Worm (Caenorhabditis elegans) whole organism, early embryonic: Measurements from ENCODE around the gene F47B8.8.

Experiments
- B0310.2 ChIP-seq: sonication (generic microtip); optimal IDR thresholded peaks from 2 replicates; lab custom pipeline; 2016; ENCODE audit warnings: mild to moderate bottlenecking, missing genetic modification characterization, missing compliant biosample characterization
- F13C5.2 ChIP-seq: sonication (generic microtip); optimal IDR thresholded peaks from 2 replicates; lab custom pipeline; 2017; ENCODE audit warnings: mild to moderate bottlenecking, missing genetic modification characterization, inconsistent platforms, missing compliant biosample characterization
- aly-1 ChIP-seq: sonication (generic microtip); optimal IDR thresholded peaks from 2 replicates; lab custom pipeline; 2016; ENCODE audit warnings: missing genetic modification characterization, missing compliant biosample characterization
- ama-1 ChIP-seq: fragments of 150-350 bp; optimal IDR thresholded peaks from 2 replicates; lab custom pipeline; 2014
- ceh-13 ChIP-seq: fragments of 200-800 bp; sonication (Bioruptor generic); optimal IDR thresholded peaks from 2 replicates; lab custom pipeline; 2018; ENCODE audit warnings: mild to moderate bottlenecking, missing genetic modification characterization, missing compliant biosample characterization
- ceh-36 ChIP-seq: sonication (generic microtip); optimal IDR thresholded peaks from 2 replicates; lab custom pipeline; 2016; ENCODE audit warnings: missing genetic modification characterization, inconsistent platforms, missing compliant biosample characterization
- ets-7 ChIP-seq: sonication (generic microtip); optimal IDR thresholded peaks from 2 replicates; lab custom pipeline; 2016; ENCODE audit warnings: missing genotype, missing genetic modification characterization, missing compliant biosample characterization
- flt-1 ChIP-seq: fragments of 200-800 bp; sonication (Bioruptor generic); IDR thresholded peaks from 2 replicates; pipeline ENCODE4 v1.3.6; 2022; ENCODE audit warnings: missing genetic modification characterization, missing compliant biosample characterization
- hmbx-1 ChIP-seq: sonication (generic microtip); optimal IDR thresholded peaks from 2 replicates; lab custom pipeline; 2016; ENCODE audit warnings: mild to moderate bottlenecking, missing genetic modification characterization, missing compliant biosample characterization
- hmg-4 ChIP-seq: fragments of 200-800 bp; sonication (Bioruptor generic); optimal IDR thresholded peaks from 2 replicates; lab custom pipeline; 2018; ENCODE audit warnings: mild to moderate bottlenecking, missing genetic modification characterization, missing compliant biosample characterization
- hnd-1 ChIP-seq: sonication (generic microtip); optimal IDR thresholded peaks from 2 replicates; lab custom pipeline; 2016; ENCODE audit warnings: missing genetic modification characterization, missing compliant biosample characterization
- pes-1 ChIP-seq: fragments of 200-800 bp; sonication (Bioruptor generic); IDR thresholded peaks from 2 replicates; pipeline ENCODE4 v1.3.6; 2022; ENCODE audit warnings: missing genetic modification reagents, missing genetic modification characterization, missing compliant biosample characterization
- scrt-1 ChIP-seq: fragments of 200-800 bp; sonication (Bioruptor generic); IDR thresholded peaks from 2 replicates; pipeline ENCODE4 v1.3.6; 2022; ENCODE audit warnings: missing genetic modification characterization, missing compliant biosample characterization
- sea-1 ChIP-seq: fragments of 200-800 bp; sonication (Bioruptor generic); conservative IDR thresholded peaks from 2 replicates; pipeline ENCODE4 v1.3.6; 2022; ENCODE audit warnings: missing genetic modification characterization, missing compliant biosample characterization
- tbx-11 ChIP-seq: fragments of 200-800 bp; sonication (Bioruptor generic); IDR thresholded peaks from 2 replicates; pipeline ENCODE4 v1.3.6; 2022; ENCODE audit warnings: missing genetic modification characterization, missing compliant biosample characterization
- tbx-37 ChIP-seq: fragments of 200-800 bp; sonication (Bioruptor generic); conservative IDR thresholded peaks from 2 replicates; pipeline ENCODE4 v1.3.6; 2022; ENCODE audit warnings: missing genetic modification reagents, missing genetic modification characterization, missing compliant biosample characterization
- tra-4 ChIP-seq: sonication (generic microtip); optimal IDR thresholded peaks from 2 replicates; lab custom pipeline; 2017; ENCODE audit warnings: missing genetic modification characterization, missing compliant biosample characterization

The F47B8.8 gene

DNA sequence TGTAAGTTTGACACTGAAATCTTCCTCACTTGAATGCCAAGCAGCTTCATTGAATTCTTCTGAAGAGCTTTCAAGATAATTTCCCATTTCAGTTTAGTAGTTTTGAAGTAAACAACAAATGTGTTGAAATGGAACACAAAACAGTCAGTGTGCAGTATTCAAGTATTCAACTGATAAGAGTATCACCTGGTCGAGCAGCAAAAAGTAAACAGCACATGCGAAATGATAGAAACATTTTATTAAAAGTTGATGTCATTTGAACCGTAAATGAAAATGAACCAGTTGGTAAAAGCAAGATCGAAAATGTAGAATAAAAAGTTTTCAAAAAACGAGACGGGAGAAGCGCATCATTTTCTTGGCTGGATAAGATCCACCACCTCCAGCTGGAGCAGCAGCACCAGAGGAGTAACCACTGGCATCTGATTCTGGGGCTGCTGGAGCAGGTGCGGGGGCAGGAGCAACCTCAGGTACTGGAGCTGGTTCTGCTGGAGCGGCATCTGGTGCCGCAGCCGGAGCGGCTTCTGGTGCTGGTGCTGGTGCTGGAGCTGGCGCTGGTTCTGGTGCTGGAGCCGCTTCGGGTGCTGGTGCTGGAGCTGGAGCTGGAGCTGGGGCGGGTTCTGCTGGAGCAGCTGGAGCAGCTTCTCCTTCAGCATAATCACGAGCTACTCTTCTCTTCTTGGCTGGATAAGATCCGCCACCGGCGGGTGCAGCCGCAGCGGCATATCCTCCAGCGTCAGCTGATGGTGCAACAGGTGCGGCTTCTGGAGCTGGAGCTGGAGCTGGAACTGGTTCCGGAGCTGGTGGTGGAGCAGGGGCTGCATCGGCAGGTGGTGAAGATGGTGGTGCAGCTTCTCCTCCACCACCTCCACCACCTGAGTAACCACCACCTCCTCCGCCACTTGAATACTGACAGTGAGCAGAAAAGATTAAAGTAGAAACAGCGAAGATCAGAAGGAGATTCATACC is 6.7 kb upstream of the F47B8.8 start, which contains the start of the genes F47B8.4 and F47B8.18:
F47B8.4 (minus strand) TSS at position 172 of the 966 bp plus-strand sequence.
F47B8.18 (minus strand) TSS at position 963 of the 966 bp plus-strand sequence.
- TF ChIP-seq aly-1 (tag; lab: Kevin White, UChicago) (peak; percentile 26), hmg-4 (GFP tag; lab: Kevin White, UChicago) (no peak), B0310.2 (tag; lab: Kevin White, UChicago) (no peak)

DNA sequence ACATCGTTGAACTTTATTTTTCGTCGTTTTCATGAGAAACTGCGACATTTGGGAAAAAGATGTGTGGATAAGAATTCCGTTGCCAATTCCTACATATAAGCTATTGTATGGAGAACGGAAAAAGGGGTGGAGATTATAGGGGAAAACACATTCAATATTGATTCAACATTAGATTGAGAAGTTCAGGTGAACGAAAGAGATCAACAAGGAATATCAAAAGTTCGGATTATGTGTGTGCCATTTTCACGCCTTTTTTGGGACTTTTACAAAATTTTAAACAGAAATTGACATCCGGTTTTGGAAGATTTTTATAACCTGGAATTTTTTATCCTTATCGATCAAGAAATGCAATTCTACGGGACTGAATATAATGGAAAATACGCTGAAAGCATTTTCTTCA is 3.8 kb upstream of the F47B8.8 start, which contains the start of gene F47B8.5:
F47B8.5 (minus strand) TSS at position 101 of the 400 bp plus-strand sequence.
- no peak for TF ChIP-seq B0310.2 (tag; lab: Kevin White, UChicago)

ce11 chrV:14328806-14329205 is 2.7 kb upstream of the F47B8.8 start, which contains the start of gene pepm-1:
TSS of gene pepm-1 (plus strand) at chrV:14329106.
- TF ChIP-seq sea-1 (GFP tag; lab: Robert Waterston, UW) (no peak), flt-1 (GFP tag; lab: Robert Waterston, UW) (no peak), ama-1 (lab: Kevin White, UChicago) (no peak), hmbx-1 (tag; lab: Kevin White, UChicago) (no peak), ets-7 (tag; lab: Kevin White, UChicago) (no peak), B0310.2 (tag; lab: Kevin White, UChicago) (no peak), aly-1 (tag; lab: Kevin White, UChicago) (no peak), tbx-11 (no peak), ceh-13 (GFP tag; lab: Kevin White, UChicago) (no peak), hnd-1 (tag; lab: Kevin White, UChicago) (no peak), pes-1 (GFP tag; lab: Robert Waterston, UW) (no peak), tra-4 (tag; lab: Kevin White, UChicago) (no peak), scrt-1 (GFP tag; lab: Robert Waterston, UW) (no peak), ceh-36 (tag; lab: Kevin White, UChicago) (no peak)

DNA sequence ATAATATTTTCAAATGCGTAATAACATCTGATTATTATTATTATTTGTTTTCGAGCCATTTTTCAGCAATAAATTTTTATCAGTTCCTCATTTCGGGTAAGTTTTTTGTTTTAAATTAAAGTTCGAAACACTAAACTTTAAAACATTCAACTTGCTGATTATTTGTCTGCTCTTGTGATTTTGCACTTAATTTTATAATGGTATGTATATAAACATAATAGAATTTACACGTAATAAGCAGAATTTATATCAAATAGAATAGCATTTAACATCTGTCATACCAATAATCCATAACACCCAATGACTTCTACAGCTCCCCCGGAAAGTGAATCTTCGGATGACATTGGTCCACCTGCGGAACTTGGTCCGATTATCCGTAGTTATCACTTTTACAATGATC is 1.6 kb downstream of the F47B8.8 start, which contains the start of gene srm-4:
srm-4 (plus strand) TSS at position 301 of the 400 bp plus-strand sequence.
- TF ChIP-seq ceh-13 (GFP tag; lab: Kevin White, UChicago) (no peak), hnd-1 (tag; lab: Kevin White, UChicago) (no peak), tra-4 (tag; lab: Kevin White, UChicago) (no peak), scrt-1 (GFP tag; lab: Robert Waterston, UW) (no peak), aly-1 (tag; lab: Kevin White, UChicago) (no peak), B0310.2 (tag; lab: Kevin White, UChicago) (no peak), sea-1 (GFP tag; lab: Robert Waterston, UW) (no peak), tbx-37 (no peak), hmbx-1 (tag; lab: Kevin White, UChicago) (no peak), ceh-36 (tag; lab: Kevin White, UChicago) (no peak), tbx-11 (no peak), flt-1 (GFP tag; lab: Robert Waterston, UW) (no peak), F13C5.2 (no peak), ets-7 (tag; lab: Kevin White, UChicago) (no peak), ama-1 (lab: Kevin White, UChicago) (no peak), pes-1 (GFP tag; lab: Robert Waterston, UW) (no peak), hmg-4 (GFP tag; lab: Kevin White, UChicago) (no peak)

- no peak for TF ChIP-seq tbx-11
- no peak for TF ChIP-seq B0310.2 (tag; lab: Kevin White, UChicago)
- no peak for TF ChIP-seq ceh-13 (GFP tag; lab: Kevin White, UChicago)
- TF ChIP-seq aly-1 (tag; lab: Kevin White, UChicago) = no peak
- no peak for TF ChIP-seq hnd-1 (tag; lab: Kevin White, UChicago)
- no peak for TF ChIP-seq ceh-36 (tag; lab: Kevin White, UChicago)
- TF ChIP-seq scrt-1 (GFP tag; lab: Robert Waterston, UW) = no peak
Observed at ce11 chrV:14334901-14335300, 3.4 kb downstream of the F47B8.8 start, which contains the start of gene srm-5. TSS of gene srm-5 (plus strand) at chrV:14335201.

DNA sequence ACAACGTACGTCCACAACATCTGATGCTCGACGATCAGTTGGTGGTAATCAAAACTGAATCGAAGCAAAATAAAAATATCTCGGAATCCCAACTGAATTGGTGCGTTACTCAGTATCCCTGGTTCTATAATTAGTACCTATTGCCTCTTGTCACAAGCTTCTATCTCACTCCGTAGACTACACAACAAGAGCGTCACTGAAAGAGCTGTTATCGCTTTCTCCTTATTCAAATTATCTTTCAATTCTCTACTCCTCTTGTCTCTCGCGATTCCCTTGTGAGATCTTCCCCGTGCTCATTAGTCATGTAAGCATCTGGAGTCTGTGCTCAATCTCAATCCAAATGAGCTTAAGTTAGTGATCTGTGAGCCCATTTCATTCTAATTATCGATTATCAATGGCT is 5.1 kb downstream of the F47B8.8 start, which contains the start of gene srm-6:
srm-6 (plus strand) TSS at position 301 of the 400 bp plus-strand sequence.
- TF ChIP-seq hmg-4 (GFP tag; lab: Kevin White, UChicago) (no peak), ceh-36 (tag; lab: Kevin White, UChicago) (no peak), ama-1 (lab: Kevin White, UChicago) (no peak), tbx-11 (no peak), pes-1 (GFP tag; lab: Robert Waterston, UW) (no peak), sea-1 (GFP tag; lab: Robert Waterston, UW) (no peak), tbx-37 (no peak), B0310.2 (tag; lab: Kevin White, UChicago) (no peak), hmbx-1 (tag; lab: Kevin White, UChicago) (no peak), ets-7 (tag; lab: Kevin White, UChicago) (no peak), hnd-1 (tag; lab: Kevin White, UChicago) (no peak), aly-1 (tag; lab: Kevin White, UChicago) (no peak), F13C5.2 (no peak), tra-4 (tag; lab: Kevin White, UChicago) (no peak), scrt-1 (GFP tag; lab: Robert Waterston, UW) (no peak), ceh-13 (GFP tag; lab: Kevin White, UChicago) (no peak), flt-1 (GFP tag; lab: Robert Waterston, UW) (no peak)

DNA sequence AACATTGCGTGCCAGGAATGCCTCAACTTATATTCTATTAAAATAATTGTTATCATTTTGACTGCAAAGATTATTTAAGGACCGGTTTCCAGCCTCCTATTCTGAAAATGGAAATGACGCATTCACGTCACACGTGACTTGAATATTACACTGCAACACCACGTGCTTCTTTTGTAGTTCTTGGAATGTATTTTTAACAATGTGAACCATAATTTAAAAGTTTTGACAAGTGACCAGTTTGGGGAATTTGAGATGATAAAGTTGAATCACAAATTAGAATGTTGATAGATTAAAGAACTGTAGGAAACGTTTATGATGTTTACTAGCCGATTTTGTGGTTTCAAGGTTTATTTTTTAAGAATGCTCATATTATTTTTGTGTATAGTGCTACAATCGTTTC is 10.1 kb downstream of the F47B8.8 start, which contains the start of gene F47B8.10:
F47B8.10 (plus strand) TSS at position 301 of the 400 bp plus-strand sequence.
- TF ChIP-seq ama-1 (lab: Kevin White, UChicago) = no peak
- TF ChIP-seq ceh-36 (tag; lab: Kevin White, UChicago) = no peak
- TF ChIP-seq tbx-37 = no peak
